Worm (Caenorhabditis elegans): ENCODE measurements around the gene F08B4.8.
"Not testable (repeated sequence)": the region's sequence is repeated elsewhere in the genome, so short reads cannot be mapped to it uniquely, and the experiment has no call there.

Gene F08B4.8

DNA sequence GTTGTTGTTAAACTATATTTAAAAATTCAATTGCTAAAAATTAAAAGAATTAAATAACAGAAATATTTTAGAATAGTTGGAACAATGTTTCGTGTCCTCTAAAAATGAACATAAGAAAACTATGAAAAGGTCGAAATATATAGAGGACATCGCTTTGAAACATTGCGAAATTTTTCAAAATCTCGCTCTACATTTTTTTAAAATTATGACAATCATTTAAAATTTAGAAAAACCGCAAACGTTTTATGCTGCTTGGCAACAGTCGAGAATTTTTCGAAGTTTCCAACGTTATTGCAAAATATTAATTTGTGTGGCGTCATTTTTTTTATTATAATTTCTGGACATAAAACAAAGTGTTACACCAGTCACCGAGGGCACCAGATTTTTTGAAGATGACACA, 37.6 kb downstream of the F08B4.8 start, which contains the start of the genes parg-2 and ipla-5:
Gene parg-2, minus strand, starts transcription at position 101 of the 400 bp plus-strand sequence.
Gene ipla-5, plus strand, starts transcription at position 216 of the 400 bp plus-strand sequence.
- TF ChIP-seq scrt-1 (GFP tag; IDR thresholded peaks at IDR 0.05); hnd-1 (tag; optimal IDR thresholded peaks at IDR 0.05); F13C5.2 (tag; optimal IDR thresholded peaks at IDR 0.05): not testable (repeated sequence)

DNA sequence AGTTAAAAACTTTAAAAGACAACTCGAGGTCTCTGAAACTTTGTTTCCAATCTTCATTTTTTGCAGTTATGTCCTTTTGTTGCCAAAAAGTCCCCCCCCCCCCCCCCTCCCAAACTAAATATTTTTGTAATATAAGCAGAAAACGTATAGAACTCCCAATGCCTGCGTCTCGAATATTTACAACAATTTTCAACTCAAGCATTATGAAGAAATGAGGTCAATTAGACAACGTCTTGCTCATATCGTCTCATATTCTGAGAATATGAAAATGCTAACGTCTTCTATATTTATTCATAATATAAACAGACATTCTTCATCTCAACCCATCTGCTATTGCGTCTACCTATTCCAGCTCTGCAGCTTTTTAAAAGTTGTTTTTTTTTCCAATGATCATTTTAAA, 40.8 kb downstream of the F08B4.8 start, which contains the start of gene H23L24.1:
Gene H23L24.1, plus strand, starts transcription at position 301 of the 400 bp plus-strand sequence.
- TF ChIP-seq F13C5.2 (tag; optimal IDR thresholded peaks at IDR 0.05) (no peak), hnd-1 (tag; optimal IDR thresholded peaks at IDR 0.05) (no peak), tbx-37 (GFP tag; conservative IDR thresholded peaks at IDR 0.05) (no peak)

DNA sequence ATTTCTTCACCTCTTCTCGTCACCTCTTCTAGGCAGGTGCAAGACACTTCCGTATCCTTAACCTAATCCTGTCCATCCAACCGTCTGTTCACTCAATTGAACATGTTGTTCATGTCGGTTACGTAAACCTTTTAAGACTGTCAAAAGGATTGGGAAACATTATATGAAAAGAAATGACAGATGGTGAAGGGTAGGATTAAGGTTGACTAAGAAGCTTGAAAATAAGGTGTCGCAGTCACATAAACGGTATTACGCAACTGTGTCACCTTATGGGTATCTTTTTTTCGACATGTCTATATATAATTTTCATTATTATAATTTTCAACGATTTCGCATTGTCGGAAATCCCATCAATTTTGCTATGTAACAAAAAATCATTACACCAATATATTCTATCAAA, 45.4 kb downstream of the F08B4.8 start:
- TF ChIP-seq hmg-4 (GFP tag; optimal IDR thresholded peaks at IDR 0.05) = no peak
- no peak for TF ChIP-seq sea-1 (GFP tag; conservative IDR thresholded peaks at IDR 0.05)
- no peak for TF ChIP-seq ceh-13 (GFP tag; optimal IDR thresholded peaks at IDR 0.05)
- no peak for TF ChIP-seq flt-1 (GFP tag; IDR thresholded peaks at IDR 0.05)
- TF ChIP-seq hnd-1 (tag; optimal IDR thresholded peaks at IDR 0.05) = no peak
- no peak for TF ChIP-seq scrt-1 (GFP tag; IDR thresholded peaks at IDR 0.05)
- no peak for TF ChIP-seq B0310.2 (tag; optimal IDR thresholded peaks at IDR 0.05)
- TF ChIP-seq hmbx-1 (tag; optimal IDR thresholded peaks at IDR 0.05) = no peak
- no peak for TF ChIP-seq tra-4 (tag; optimal IDR thresholded peaks at IDR 0.05)
- no peak for TF ChIP-seq ceh-36 (tag; optimal IDR thresholded peaks at IDR 0.05)
- TF ChIP-seq tbx-37 (GFP tag; conservative IDR thresholded peaks at IDR 0.05) = no peak
- TF ChIP-seq tbx-11 (GFP tag; IDR thresholded peaks at IDR 0.05) = no peak
- TF ChIP-seq aly-1 (tag; optimal IDR thresholded peaks at IDR 0.05) = no peak
- TF ChIP-seq ama-1 (optimal IDR thresholded peaks at IDR 0.05) = no peak

DNA sequence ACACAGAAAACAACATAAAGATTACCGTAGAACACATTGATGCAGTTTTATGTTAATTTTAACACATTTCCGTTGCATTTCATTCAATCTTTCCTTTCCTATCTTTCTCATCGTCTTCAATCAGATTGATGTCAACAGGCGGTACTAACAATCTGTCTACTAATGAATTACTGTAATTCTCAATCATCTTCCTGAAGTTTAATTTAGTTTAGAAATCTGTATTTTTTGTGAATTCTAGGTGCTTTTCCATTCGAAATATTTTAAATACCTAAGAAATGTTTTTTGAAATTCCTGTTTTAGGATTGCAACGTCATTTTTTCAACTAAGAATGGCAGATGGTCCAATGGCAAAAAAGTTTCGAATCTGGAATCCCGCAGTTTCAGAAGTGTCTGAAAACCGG, 46.3 kb downstream of the F08B4.8 start, which contains the start of gene F21D5.9:
Gene F21D5.9, plus strand, starts transcription at position 301 of the 400 bp plus-strand sequence.
- no peak for TF ChIP-seq B0310.2 (tag; optimal IDR thresholded peaks at IDR 0.05)
- TF ChIP-seq pes-1 (GFP tag; IDR thresholded peaks at IDR 0.05) = no peak
- no peak for TF ChIP-seq aly-1 (tag; optimal IDR thresholded peaks at IDR 0.05)
- no peak for TF ChIP-seq hmbx-1 (tag; optimal IDR thresholded peaks at IDR 0.05)
- no peak for TF ChIP-seq flt-1 (GFP tag; IDR thresholded peaks at IDR 0.05)
- no peak for TF ChIP-seq ets-7 (tag; optimal IDR thresholded peaks at IDR 0.05)
- no peak for TF ChIP-seq sea-1 (GFP tag; conservative IDR thresholded peaks at IDR 0.05)
- TF ChIP-seq hmg-4 (GFP tag; optimal IDR thresholded peaks at IDR 0.05) = no peak
- TF ChIP-seq ama-1 (optimal IDR thresholded peaks at IDR 0.05) = no peak
- TF ChIP-seq hnd-1 (tag; optimal IDR thresholded peaks at IDR 0.05) = no peak
- no peak for TF ChIP-seq tbx-11 (GFP tag; IDR thresholded peaks at IDR 0.05)
- TF ChIP-seq ceh-36 (tag; optimal IDR thresholded peaks at IDR 0.05) = no peak
- TF ChIP-seq tra-4 (tag; optimal IDR thresholded peaks at IDR 0.05) = no peak
- no peak for TF ChIP-seq scrt-1 (GFP tag; IDR thresholded peaks at IDR 0.05)
- TF ChIP-seq ceh-13 (GFP tag; optimal IDR thresholded peaks at IDR 0.05) = no peak
- no peak for TF ChIP-seq tbx-37 (GFP tag; conservative IDR thresholded peaks at IDR 0.05)
- TF ChIP-seq F13C5.2 (tag; optimal IDR thresholded peaks at IDR 0.05) = no peak

DNA sequence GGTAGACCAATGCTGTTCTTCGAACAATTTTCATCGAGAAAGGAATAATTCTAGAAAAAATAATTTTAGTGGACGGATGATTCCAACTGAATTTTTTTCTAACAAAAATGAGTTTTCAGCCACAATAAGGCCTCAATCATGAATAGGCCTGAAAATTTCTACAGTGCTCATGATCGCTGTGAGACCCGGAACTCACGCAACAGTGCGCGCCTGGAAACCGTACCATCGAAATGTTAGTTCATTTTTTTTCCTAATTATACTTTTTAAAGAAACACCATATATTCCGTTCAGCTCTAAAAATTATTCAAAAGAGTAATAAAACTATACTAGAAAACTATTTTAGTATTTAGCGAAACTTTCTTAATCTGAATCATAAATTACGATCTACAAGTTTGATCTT, 47.5 kb downstream of the F08B4.8 start:
- TF ChIP-seq F13C5.2 (tag; optimal IDR thresholded peaks at IDR 0.05) = no peak
- TF ChIP-seq ets-7 (tag; optimal IDR thresholded peaks at IDR 0.05) = no peak
- no peak for TF ChIP-seq ama-1 (optimal IDR thresholded peaks at IDR 0.05)
- TF ChIP-seq tbx-37 (GFP tag; conservative IDR thresholded peaks at IDR 0.05) = no peak
- no peak for TF ChIP-seq B0310.2 (tag; optimal IDR thresholded peaks at IDR 0.05)
- no peak for TF ChIP-seq flt-1 (GFP tag; IDR thresholded peaks at IDR 0.05)
- no peak for TF ChIP-seq scrt-1 (GFP tag; IDR thresholded peaks at IDR 0.05)

DNA sequence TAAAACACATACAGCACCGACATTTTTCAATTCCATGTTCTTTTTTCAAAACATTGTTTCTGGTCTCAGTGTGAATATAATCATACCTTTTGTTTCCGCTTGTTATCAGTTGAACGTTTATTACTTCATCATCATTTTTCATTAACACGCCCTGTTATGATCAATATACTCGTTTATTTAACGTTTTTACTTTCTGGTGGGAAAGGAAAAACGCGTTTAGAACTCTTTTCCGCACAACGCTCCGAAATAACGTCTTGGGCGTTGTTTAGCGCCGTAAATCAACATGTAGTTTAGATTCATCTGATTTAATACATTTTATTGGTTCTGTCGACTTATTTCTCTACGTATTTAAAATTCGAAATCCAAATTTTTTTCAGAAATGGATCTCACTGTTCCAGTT, 47.9 kb downstream of the F08B4.8 start, which contains the start of gene pgm-3:
Gene pgm-3, plus strand, starts transcription at position 378 of the 400 bp plus-strand sequence.
- TF ChIP-seq tbx-11 (GFP tag; IDR thresholded peaks at IDR 0.05) (no peak), pes-1 (GFP tag; IDR thresholded peaks at IDR 0.05) (no peak), tra-4 (tag; optimal IDR thresholded peaks at IDR 0.05) (no peak), F13C5.2 (tag; optimal IDR thresholded peaks at IDR 0.05) (no peak), hmbx-1 (tag; optimal IDR thresholded peaks at IDR 0.05) (no peak), hnd-1 (tag; optimal IDR thresholded peaks at IDR 0.05) (no peak), tbx-37 (GFP tag; conservative IDR thresholded peaks at IDR 0.05) (no peak), B0310.2 (tag; optimal IDR thresholded peaks at IDR 0.05) (no peak)

Measured in whole organism, early embryonic.